Worm (Caenorhabditis elegans): ENCODE data around the gene rexd-1.

Gene rexd-1

ce11 chrIII:1856175-1856574 lies 21.9 kb downstream of the rexd-1 start:
- TF ChIP-seq flh-1 (GFP tag; optimal IDR thresholded peaks at IDR 0.05) = no peak
- TF ChIP-seq sem-2 (GFP tag; optimal IDR thresholded peaks at IDR 0.05) = no peak
- no peak for TF ChIP-seq nhr-237 (tag; optimal IDR thresholded peaks at IDR 0.05)
- TF ChIP-seq ces-1 (GFP tag; optimal IDR thresholded peaks at IDR 0.05) = no peak
- no peak for TF ChIP-seq nhr-2 (tag; optimal IDR thresholded peaks at IDR 0.05)
- no peak for TF ChIP-seq unc-39 (tag; optimal IDR thresholded peaks at IDR 0.05)
- no peak for TF ChIP-seq lin-13 (tag; optimal IDR thresholded peaks at IDR 0.05)
- TF ChIP-seq tbx-8 (GFP tag; optimal IDR thresholded peaks at IDR 0.05) = no peak
- TF ChIP-seq elt-3 (tag; optimal IDR thresholded peaks at IDR 0.05) = no peak
- no peak for TF ChIP-seq ceh-83 (GFP tag; optimal IDR thresholded peaks at IDR 0.05)
- no peak for TF ChIP-seq hlh-1 (tag; optimal IDR thresholded peaks at IDR 0.05)
- TF ChIP-seq ztf-11 (tag; optimal IDR thresholded peaks at IDR 0.05) = no peak
- no peak for TF ChIP-seq elt-1 (tag; optimal IDR thresholded peaks at IDR 0.05; ENCODE audit: borderline replicate concordance, insufficient read depth)
- no peak for TF ChIP-seq pha-4 (tag; optimal IDR thresholded peaks at IDR 0.05)
- TF ChIP-seq snpc-4 (tag; optimal IDR thresholded peaks at IDR 0.05) = no peak
- TF ChIP-seq mls-2 (tag; optimal IDR thresholded peaks at IDR 0.05) = no peak
- no peak for TF ChIP-seq blmp-1 (tag; optimal IDR thresholded peaks at IDR 0.05)

- no peak for TF ChIP-seq bed-3 (GFP tag; optimal IDR thresholded peaks at IDR 0.05)
- no peak for TF ChIP-seq cnd-1 (tag; optimal IDR thresholded peaks at IDR 0.05)
- no peak for TF ChIP-seq nhr-237 (tag; optimal IDR thresholded peaks at IDR 0.05)
- no peak for TF ChIP-seq mab-5 (tag; optimal IDR thresholded peaks at IDR 0.05)
- no peak for TF ChIP-seq ztf-11 (tag; optimal IDR thresholded peaks at IDR 0.05)
- no peak for TF ChIP-seq ceh-83 (GFP tag; optimal IDR thresholded peaks at IDR 0.05)
These were observed 22.4 kb downstream of the rexd-1 start for ce11 chrIII:1856679-1857078.

ce11 chrIII:1859532-1859931 lies 25.2 kb downstream of the rexd-1 start, which contains the start of gene ddp-1:
Gene ddp-1 (plus strand): TSS chrIII:1859888.
- TF ChIP-seq nhr-76 (tag; optimal IDR thresholded peaks at IDR 0.05) (no peak), bed-3 (GFP tag; optimal IDR thresholded peaks at IDR 0.05) (peak; percentile 71), cnd-1 (tag; optimal IDR thresholded peaks at IDR 0.05) (peak; percentile 87), hlh-1 (tag; optimal IDR thresholded peaks at IDR 0.05) (peak; percentile 25), elt-3 (tag; optimal IDR thresholded peaks at IDR 0.05) (no peak), ztf-11 (tag; optimal IDR thresholded peaks at IDR 0.05) (peak; percentile 47), mep-1 (tag; optimal IDR thresholded peaks at IDR 0.05) (peak; percentile 97), zip-8 (tag; optimal IDR thresholded peaks at IDR 0.05) (no peak), unc-39 (tag; optimal IDR thresholded peaks at IDR 0.05) (no peak), pha-4 (tag; optimal IDR thresholded peaks at IDR 0.05) (peak; percentile 83), ces-1 (GFP tag; optimal IDR thresholded peaks at IDR 0.05) (peak; percentile 88), lin-32 (GFP tag; optimal IDR thresholded peaks at IDR 0.05) (peak; percentile 59), sem-2 (GFP tag; optimal IDR thresholded peaks at IDR 0.05) (peak; percentile 21), lin-13 (tag; optimal IDR thresholded peaks at IDR 0.05) (peak; percentile 99), ceh-43 (GFP tag; optimal IDR thresholded peaks at IDR 0.05) (peak; percentile 85), ceh-39 (tag; optimal IDR thresholded peaks at IDR 0.05) (peak; percentile 73), ceh-83 (GFP tag; optimal IDR thresholded peaks at IDR 0.05) (peak; percentile 83), mab-5 (tag; optimal IDR thresholded peaks at IDR 0.05) (peak; percentile 16), snpc-4 (tag; optimal IDR thresholded peaks at IDR 0.05) (no peak), nhr-28 (tag; optimal IDR thresholded peaks at IDR 0.05) (no peak), sptf-1 (tag; optimal IDR thresholded peaks at IDR 0.05) (peak; percentile 95), unc-120 (tag; optimal IDR thresholded peaks at IDR 0.05; ENCODE audit: poor library complexity, severe bottlenecking) (peak; percentile 67), ham-2 (GFP tag; optimal IDR thresholded peaks at IDR 0.05) (peak; percentile 30), mls-2 (tag; optimal IDR thresholded peaks at IDR 0.05) (peak; percentile 89), drap-1 (GFP tag; optimal IDR thresholded peaks at IDR 0.05) (peak; percentile 83), tbx-8 (GFP tag; optimal IDR thresholded peaks at IDR 0.05) (peak; percentile 52), nhr-12 (tag; optimal IDR thresholded peaks at IDR 0.05) (no peak), lsy-2 (tag; optimal IDR thresholded peaks at IDR 0.05) (peak; percentile 84), flh-1 (GFP tag; optimal IDR thresholded peaks at IDR 0.05) (peak; percentile 54), elt-1 (tag; optimal IDR thresholded peaks at IDR 0.05; ENCODE audit: borderline replicate concordance, insufficient read depth) (no peak), M03D4.4 (tag; optimal IDR thresholded peaks at IDR 0.05) (peak; percentile 86), blmp-1 (tag; optimal IDR thresholded peaks at IDR 0.05) (no peak), unc-62 (GFP tag; optimal IDR thresholded peaks at IDR 0.05) (peak; percentile 6), nhr-2 (tag; optimal IDR thresholded peaks at IDR 0.05) (peak; percentile 2), nhr-237 (tag; optimal IDR thresholded peaks at IDR 0.05) (peak; percentile 70)

All from whole organism, mixed stage, embryonic.